Worm (Caenorhabditis elegans) whole organism, L2 larva: Measurements from ENCODE around the gene T05H10.4.

Source experiments
- C34F6.9 ChIP-seq: fragments of 150-350 bp; optimal IDR thresholded peaks from 2 replicates; lab custom pipeline; 2014; ENCODE audit warnings: missing biosample characterization, missing genetic modification characterization
- F13H6.1 ChIP-seq: sonication (generic microtip); optimal IDR thresholded peaks from 2 replicates; lab custom pipeline; 2016; ENCODE audit warnings: missing genetic modification characterization, missing compliant biosample characterization
- R02D3.7 ChIP-seq: fragments of 150-350 bp; optimal IDR thresholded peaks from 2 replicates; lab custom pipeline; 2014; ENCODE audit warnings: missing biosample characterization, missing genetic modification characterization
- ZK546.5 ChIP-seq: sonication (generic microtip); optimal IDR thresholded peaks from 2 replicates; lab custom pipeline; 2017; ENCODE audit warnings: missing biosample characterization, missing genetic modification characterization
- alr-1 ChIP-seq: fragments of 150-350 bp; optimal IDR thresholded peaks from 2 replicates; lab custom pipeline; 2014; ENCODE audit warnings: missing biosample characterization, missing genetic modification characterization
- aly-2 ChIP-seq: fragments of 150-350 bp; optimal IDR thresholded peaks from 2 replicates; lab custom pipeline; 2014; ENCODE audit warnings: missing biosample characterization, missing genetic modification characterization
- ama-1 ChIP-seq: fragments of 150-350 bp; optimal IDR thresholded peaks from 2 replicates; lab custom pipeline; 2018; ENCODE audit warnings: inconsistent platforms
- blmp-1 ChIP-seq: sonication (generic microtip); optimal IDR thresholded peaks from 2 replicates; lab custom pipeline; 2017; ENCODE audit warnings: missing genetic modification characterization, mild to moderate bottlenecking, missing compliant biosample characterization, antibody characterized with exemption, moderate library complexity; ENCODE audit not compliant: insufficient read depth
- ceh-16 ChIP-seq: fragments of 150-350 bp; optimal IDR thresholded peaks from 2 replicates; lab custom pipeline; 2014; ENCODE audit warnings: missing biosample characterization, missing genetic modification characterization
- ceh-82 ChIP-seq: fragments of 150-350 bp; optimal IDR thresholded peaks from 2 replicates; lab custom pipeline; 2014; ENCODE audit warnings: missing biosample characterization, missing genetic modification characterization
- crh-2 ChIP-seq: sonication (generic microtip); optimal IDR thresholded peaks from 2 replicates; lab custom pipeline; 2017; ENCODE audit warnings: missing biosample characterization, missing genetic modification characterization
- dmd-4 ChIP-seq: sonication (generic microtip); optimal IDR thresholded peaks from 2 replicates; lab custom pipeline; 2017; ENCODE audit warnings: missing biosample characterization, missing genetic modification characterization
- egl-27 ChIP-seq: sonication (generic microtip); optimal IDR thresholded peaks from 3 replicates; lab custom pipeline; 2017; ENCODE audit warnings: missing biosample characterization, missing genetic modification reagents, missing genetic modification characterization
- elt-1 ChIP-seq: fragments of 150-350 bp; optimal IDR thresholded peaks from 2 replicates; lab custom pipeline; 2014; ENCODE audit warnings: missing biosample characterization, missing genetic modification characterization
- elt-3 ChIP-seq: sonication (generic microtip); optimal IDR thresholded peaks from 2 replicates; lab custom pipeline; 2017; ENCODE audit warnings: missing biosample characterization, missing genetic modification characterization
- fos-1 ChIP-seq: fragments of 150-350 bp; optimal IDR thresholded peaks from 2 replicates; lab custom pipeline; 2014; ENCODE audit warnings: missing biosample characterization, missing genetic modification characterization
- gmeb-1 ChIP-seq: fragments of 150-350 bp; optimal IDR thresholded peaks from 2 replicates; lab custom pipeline; 2014; ENCODE audit warnings: missing biosample characterization, missing genetic modification characterization
- lin-11 ChIP-seq: fragments of 150-350 bp; sonication (generic microtip); optimal IDR thresholded peaks from 2 replicates; lab custom pipeline; 2014; ENCODE audit warnings: missing biosample characterization, missing genetic modification characterization, inconsistent platforms, mixed read lengths
- lin-13 ChIP-seq: fragments of 150-350 bp; optimal IDR thresholded peaks from 2 replicates; lab custom pipeline; 2014; ENCODE audit warnings: missing biosample characterization, missing genetic modification reagents, missing genetic modification characterization
- lin-39 ChIP-seq: fragments of 150-350 bp; optimal IDR thresholded peaks from 2 replicates; lab custom pipeline; 2014; ENCODE audit warnings: missing biosample characterization, missing genetic modification reagents, missing genetic modification characterization
- lsy-2 ChIP-seq, 2 experiments: fragments of 150-350 bp in 1 of 2; sonication (generic microtip) in 1 of 2; optimal IDR thresholded peaks; 2 replicates each; lab custom pipeline; 2014 to 2017; ENCODE audit warnings: missing biosample characterization in 2 of 2, missing genetic modification characterization in 2 of 2
- mab-5 ChIP-seq: fragments of 150-350 bp; optimal IDR thresholded peaks from 2 replicates; lab custom pipeline; 2014; ENCODE audit warnings: missing biosample characterization, missing genetic modification characterization
- mdl-1 ChIP-seq, 2 experiments: fragments of 150-350 bp in 1 of 2; sonication (generic microtip) in 1 of 2; optimal IDR thresholded peaks; 2 replicates each; lab custom pipeline; 2017; ENCODE audit warnings: missing biosample characterization in 2 of 2, missing genetic modification characterization in 2 of 2
- nhr-10 ChIP-seq: sonication (generic microtip); optimal IDR thresholded peaks from 2 replicates; lab custom pipeline; 2017; ENCODE audit warnings: missing biosample characterization, missing genetic modification characterization
- nhr-11 ChIP-seq: fragments of 150-350 bp; optimal IDR thresholded peaks from 2 replicates; lab custom pipeline; 2014; ENCODE audit warnings: missing biosample characterization, missing genetic modification characterization
- nhr-12 ChIP-seq: fragments of 150-350 bp; optimal IDR thresholded peaks from 2 replicates; lab custom pipeline; 2014; ENCODE audit warnings: missing biosample characterization, missing genetic modification characterization
- nhr-129 ChIP-seq: fragments of 150-350 bp; optimal IDR thresholded peaks from 2 replicates; lab custom pipeline; 2014; ENCODE audit warnings: missing biosample characterization, missing genetic modification characterization
- nhr-21 ChIP-seq: fragments of 150-350 bp; optimal IDR thresholded peaks from 2 replicates; lab custom pipeline; 2014; ENCODE audit warnings: missing biosample characterization, missing genetic modification characterization
- nhr-23 ChIP-seq: fragments of 150-350 bp; optimal IDR thresholded peaks from 2 replicates; lab custom pipeline; 2014; ENCODE audit warnings: missing biosample characterization, missing genetic modification reagents, missing genetic modification characterization
- nhr-237 ChIP-seq: fragments of 150-350 bp; optimal IDR thresholded peaks from 2 replicates; lab custom pipeline; 2014; ENCODE audit warnings: missing biosample characterization, missing genetic modification characterization
- nhr-25 ChIP-seq: fragments of 150-350 bp; sonication (generic microtip); optimal IDR thresholded peaks from 3 replicates; lab custom pipeline; 2014; ENCODE audit warnings: missing biosample characterization, missing genetic modification characterization
- nhr-6 ChIP-seq: fragments of 150-350 bp; optimal IDR thresholded peaks from 2 replicates; lab custom pipeline; 2014; ENCODE audit warnings: missing biosample characterization, missing genetic modification characterization
- nhr-77 ChIP-seq: fragments of 150-350 bp; optimal IDR thresholded peaks from 2 replicates; lab custom pipeline; 2014; ENCODE audit warnings: missing biosample characterization, missing genetic modification characterization
- peb-1 ChIP-seq: fragments of 150-350 bp; optimal IDR thresholded peaks from 2 replicates; lab custom pipeline; 2014; ENCODE audit warnings: missing biosample characterization, missing genetic modification characterization
- sem-4 ChIP-seq: fragments of 150-350 bp; optimal IDR thresholded peaks from 2 replicates; lab custom pipeline; 2014; ENCODE audit warnings: missing biosample characterization, missing genetic modification reagents, missing genetic modification characterization
- skn-1 ChIP-seq: sonication (generic microtip); optimal IDR thresholded peaks from 2 replicates; lab custom pipeline; 2017; ENCODE audit warnings: missing biosample characterization, missing genetic modification characterization
- sma-3 ChIP-seq: sonication (generic microtip); optimal IDR thresholded peaks from 2 replicates; lab custom pipeline; 2016; ENCODE audit warnings: missing genetic modification reagents, missing genetic modification characterization, missing compliant biosample characterization
- sma-9 ChIP-seq, 2 experiments: fragments of 150-350 bp in 1 of 2; sonication (generic microtip) in 1 of 2; optimal IDR thresholded peaks; 2 replicates each; lab custom pipeline; 2014 to 2016; ENCODE audit warnings: missing genetic modification characterization in 2 of 2, mild to moderate bottlenecking in 1 of 2, missing biosample characterization in 1 of 2, missing compliant biosample characterization in 1 of 2, missing genetic modification reagents in 1 of 2, moderate library complexity in 1 of 2
- snpc-4 ChIP-seq: fragments of 150-350 bp; optimal IDR thresholded peaks from 2 replicates; lab custom pipeline; 2014; ENCODE audit warnings: missing biosample characterization, missing genetic modification characterization
- unc-39 ChIP-seq: fragments of 150-350 bp; optimal IDR thresholded peaks from 2 replicates; lab custom pipeline; 2014; ENCODE audit warnings: missing biosample characterization, missing genetic modification characterization
- unc-55 ChIP-seq: fragments of 150-350 bp; sonication (generic microtip); optimal IDR thresholded peaks from 3 replicates; lab custom pipeline; 2014; ENCODE audit warnings: missing biosample characterization, missing genetic modification reagents, missing genetic modification characterization
- unc-62 ChIP-seq: fragments of 150-350 bp; optimal IDR thresholded peaks from 2 replicates; lab custom pipeline; 2014; ENCODE audit warnings: missing biosample characterization, missing genetic modification reagents, missing genetic modification characterization
- zag-1 ChIP-seq: fragments of 150-350 bp; optimal IDR thresholded peaks from 2 replicates; lab custom pipeline; 2014; ENCODE audit warnings: missing biosample characterization, missing genetic modification characterization
- ztf-1 ChIP-seq: fragments of 200-800 bp; sonication (Bioruptor generic); conservative IDR thresholded peaks from 2 replicates; pipeline ENCODE4 v1.3.6; 2022; ENCODE audit warnings: missing genetic modification characterization, missing compliant biosample characterization
- ztf-11 ChIP-seq: sonication (generic microtip); optimal IDR thresholded peaks from 2 replicates; lab custom pipeline; 2017; ENCODE audit warnings: missing biosample characterization, missing genetic modification characterization
- ztf-4 ChIP-seq: fragments of 150-350 bp; optimal IDR thresholded peaks from 2 replicates; lab custom pipeline; 2014; ENCODE audit warnings: missing biosample characterization, missing genetic modification characterization

Gene T05H10.4

DNA sequence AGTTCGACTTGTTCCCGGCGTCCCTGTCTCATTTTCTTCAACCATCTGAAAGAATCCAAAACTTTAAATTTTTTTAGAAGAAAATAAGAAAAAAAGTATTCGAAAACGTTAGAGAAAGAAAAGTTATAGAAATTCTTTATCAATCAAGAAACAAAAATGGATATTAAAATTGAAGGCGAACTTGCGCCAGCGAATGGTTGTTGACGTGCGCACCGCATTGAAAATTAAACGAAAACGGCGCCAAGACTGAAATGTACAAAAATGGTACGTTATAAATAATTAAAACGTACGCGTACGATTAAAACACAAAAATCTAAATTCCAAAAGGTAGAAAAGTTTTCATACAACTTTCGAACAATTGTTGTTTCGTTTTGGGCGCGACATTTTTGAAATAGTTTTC is 33.9 kb downstream of the T05H10.4 start, which contains the start of gene K02C4.3:
Gene K02C4.3 (minus strand): TSS at position 51 of the 400 bp plus-strand sequence.
- peak; percentile 52 for TF ChIP-seq lin-11
- TF ChIP-seq lsy-2 (tag; optimal IDR thresholded peaks at IDR 0.05; lab: Kevin White, UChicago) = peak; percentile 61 to 87
- no peak for TF ChIP-seq ama-1 (lab: Kevin White, UChicago)
- TF ChIP-seq ztf-1 (GFP tag; lab: Robert Waterston, UW) = no peak
- TF ChIP-seq ztf-4 (tag; lab: Kevin White, UChicago) = peak; percentile 51
- peak; percentile 66 for TF ChIP-seq nhr-25
- peak; percentile 53 for TF ChIP-seq fos-1 (tag; lab: Kevin White, UChicago)
- peak; percentile 64 for TF ChIP-seq nhr-129 (tag; lab: Kevin White, UChicago)
- no peak for TF ChIP-seq mdl-1 (tag; optimal IDR thresholded peaks at IDR 0.05; lab: Kevin White, UChicago)
- peak; percentile 24 for TF ChIP-seq sem-4
- TF ChIP-seq C34F6.9 (tag; lab: Kevin White, UChicago) = peak; percentile 81
- no peak for TF ChIP-seq ZK546.5 (tag; lab: Kevin White, UChicago)
- TF ChIP-seq sma-9 (GFP tag; optimal IDR thresholded peaks at IDR 0.05; lab: Kevin White, UChicago) = peak; percentile 80
- TF ChIP-seq sma-9 (tag; optimal IDR thresholded peaks at IDR 0.05; lab: Kevin White, UChicago) = no peak
- no peak for TF ChIP-seq nhr-12
- TF ChIP-seq gmeb-1 = peak; percentile 92
- TF ChIP-seq mab-5 (tag; lab: Kevin White, UChicago) = peak; percentile 40
- peak; percentile 83 for TF ChIP-seq crh-2
- TF ChIP-seq lin-13 (GFP tag; lab: Kevin White, UChicago) = peak; percentile 65
- peak; percentile 87 for TF ChIP-seq snpc-4
- peak; percentile 51 for TF ChIP-seq nhr-21 (tag; lab: Kevin White, UChicago)
- TF ChIP-seq F13H6.1 (tag; lab: Kevin White, UChicago) = peak; percentile 55
- peak; percentile 16 for TF ChIP-seq nhr-6
- peak; percentile 69 for TF ChIP-seq unc-55 (GFP tag; lab: Kevin White, UChicago)
- peak; percentile 63 for TF ChIP-seq sma-3 (GFP tag; lab: Kevin White, UChicago)
- no peak for TF ChIP-seq nhr-10
- TF ChIP-seq egl-27 (tag; lab: Kevin White, UChicago) = no peak
- TF ChIP-seq zag-1 (tag; lab: Kevin White, UChicago) = no peak
- TF ChIP-seq ceh-16 (tag; lab: Kevin White, UChicago) = no peak
- TF ChIP-seq lin-39 (tag; lab: Kevin White, UChicago) = no peak

DNA sequence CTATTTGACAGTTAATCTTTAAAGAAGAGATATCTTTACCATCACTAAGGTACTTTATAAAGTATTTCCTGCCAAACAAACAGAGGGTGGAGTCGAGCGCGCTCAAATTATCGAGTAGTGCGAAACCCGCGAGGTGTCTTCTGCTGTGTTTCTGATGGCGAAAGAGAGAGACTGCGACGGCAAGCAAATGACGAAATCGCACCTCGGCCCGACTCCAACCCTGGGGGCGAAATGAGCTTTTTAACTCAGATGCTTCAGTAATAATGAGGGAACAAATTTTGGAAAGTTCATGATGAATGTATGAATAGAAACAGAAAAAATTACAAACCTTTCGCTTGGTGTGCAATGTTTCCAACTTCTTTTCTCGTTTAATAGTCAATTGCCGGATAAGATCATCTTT is 38.6 kb downstream of the T05H10.4 start:
- TF ChIP-seq elt-3 (tag; lab: Kevin White, UChicago) (no peak), sem-4 (no peak), C34F6.9 (tag; lab: Kevin White, UChicago) (peak; percentile 18), dmd-4 (tag; lab: Kevin White, UChicago) (no peak), nhr-237 (no peak), lsy-2 (tag; optimal IDR thresholded peaks at IDR 0.05; lab: Kevin White, UChicago) (peak; percentile 51), lin-39 (tag; lab: Kevin White, UChicago) (no peak), nhr-11 (tag; lab: Kevin White, UChicago) (no peak), peb-1 (no peak), ztf-4 (tag; lab: Kevin White, UChicago) (no peak), nhr-129 (tag; lab: Kevin White, UChicago) (peak; percentile 85), blmp-1 (tag; lab: Kevin White, UChicago) (peak; percentile 28), sma-3 (GFP tag; lab: Kevin White, UChicago) (peak; percentile 84), unc-55 (GFP tag; lab: Kevin White, UChicago) (peak; percentile 64), egl-27 (tag; lab: Kevin White, UChicago) (peak; percentile 63), aly-2 (tag; lab: Kevin White, UChicago) (no peak), nhr-6 (no peak), ceh-16 (tag; lab: Kevin White, UChicago) (peak; percentile 12), sma-9 (GFP tag; optimal IDR thresholded peaks at IDR 0.05; lab: Kevin White, UChicago) (peak; percentile 67), sma-9 (tag; optimal IDR thresholded peaks at IDR 0.05; lab: Kevin White, UChicago) (no peak), unc-62 (no peak), nhr-12 (no peak), R02D3.7 (tag; lab: Kevin White, UChicago) (no peak), unc-39 (tag; lab: Kevin White, UChicago) (no peak), mdl-1 (tag; optimal IDR thresholded peaks at IDR 0.05; lab: Kevin White, UChicago) (peak; percentile 24 to 34), gmeb-1 (peak; percentile 74), lin-13 (GFP tag; lab: Kevin White, UChicago) (peak; percentile 71), nhr-77 (tag; lab: Kevin White, UChicago) (no peak), alr-1 (tag; lab: Kevin White, UChicago) (no peak), F13H6.1 (tag; lab: Kevin White, UChicago) (peak; percentile 63), zag-1 (tag; lab: Kevin White, UChicago) (no peak), ZK546.5 (tag; lab: Kevin White, UChicago) (no peak), nhr-10 (no peak), elt-1 (tag; lab: Kevin White, UChicago) (no peak), nhr-21 (tag; lab: Kevin White, UChicago) (peak; percentile 55), ama-1 (lab: Kevin White, UChicago) (peak; percentile 84), nhr-23 (tag; lab: Kevin White, UChicago) (no peak), crh-2 (peak; percentile 69), skn-1 (tag; lab: Kevin White, UChicago) (peak; percentile 14), ceh-82 (tag; lab: Kevin White, UChicago) (no peak), snpc-4 (peak; percentile 98), nhr-25 (peak; percentile 59), fos-1 (tag; lab: Kevin White, UChicago) (peak; percentile 78), mab-5 (tag; lab: Kevin White, UChicago) (no peak), lin-11 (no peak), ztf-11 (tag; lab: Kevin White, UChicago) (no peak)
